Fruit fly (Drosophila melanogaster) whole organism, embryonic: ENCODE results near the gene CG14839.

Experiments
- ATbp ChIP-seq: fragments of 200-800 bp; sonication (Bioruptor generic); optimal IDR thresholded peaks from 2 replicates; lab custom pipeline; 2017; ENCODE audit warnings: missing biosample characterization, mild to moderate bottlenecking, missing genetic modification characterization, missing genetic modification reagents
- Abd-B ChIP-seq: fragments of 200-800 bp; sonication (Bioruptor generic); optimal IDR thresholded peaks from 2 replicates; lab custom pipeline; 2018; ENCODE audit warnings: missing biosample characterization, mild to moderate bottlenecking, missing genetic modification characterization, moderate library complexity
- CG1529 ChIP-seq: fragments of 200-800 bp; sonication (Bioruptor generic); optimal IDR thresholded peaks from 3 replicates; lab custom pipeline; 2018; ENCODE audit warnings: missing biosample characterization, missing genetic modification characterization
- CG15514 ChIP-seq: fragments of 200-800 bp; sonication (Bioruptor generic); optimal IDR thresholded peaks from 3 replicates; lab custom pipeline; 2017; ENCODE audit warnings: missing biosample characterization, missing genetic modification characterization, mild to moderate bottlenecking, moderate library complexity, missing genetic modification reagents
- CG16815 ChIP-seq: fragments of 200-800 bp; sonication (Bioruptor generic); optimal IDR thresholded peaks from 3 replicates; lab custom pipeline; 2017; ENCODE audit warnings: missing biosample characterization, mild to moderate bottlenecking, missing genetic modification characterization
- CG17359 ChIP-seq: fragments of 200-800 bp; sonication (Bioruptor generic); optimal IDR thresholded peaks from 3 replicates; lab custom pipeline; 2018; ENCODE audit warnings: missing biosample characterization, mild to moderate bottlenecking, missing genetic modification characterization, moderate library complexity
- CG17829 ChIP-seq: fragments of 200-800 bp; optimal IDR thresholded peaks from 2 replicates; lab custom pipeline; 2019; ENCODE audit warnings: missing biosample characterization, mild to moderate bottlenecking, missing genetic modification characterization, moderate library complexity
- CG1792 ChIP-seq: fragments of 200-800 bp; sonication (Bioruptor generic); optimal IDR thresholded peaks from 2 replicates; lab custom pipeline; 2016; ENCODE audit warnings: missing biosample characterization, missing genetic modification characterization
- CG18599 ChIP-seq: fragments of 200-800 bp; sonication (Bioruptor generic); optimal IDR thresholded peaks from 3 replicates; lab custom pipeline; 2017; ENCODE audit warnings: missing biosample characterization, missing genetic modification characterization, mild to moderate bottlenecking, moderate library complexity, missing genetic modification reagents
- CG30403 ChIP-seq: fragments of 200-800 bp; sonication (Bioruptor generic); optimal IDR thresholded peaks from 3 replicates; lab custom pipeline; 2016; ENCODE audit warnings: missing biosample characterization, missing genetic modification characterization
- CG4617 ChIP-seq: fragments of 200-800 bp; sonication (Bioruptor generic); optimal IDR thresholded peaks from 3 replicates; lab custom pipeline; 2016; ENCODE audit warnings: missing biosample characterization, missing genetic modification characterization, borderline replicate concordance
- CG4820 ChIP-seq: fragments of 200-800 bp; sonication (Bioruptor generic); optimal IDR thresholded peaks from 3 replicates; lab custom pipeline; 2016; ENCODE audit warnings: missing biosample characterization, missing genetic modification characterization
- CG6254 ChIP-seq: fragments of 200-800 bp; sonication (Bioruptor generic); optimal IDR thresholded peaks from 3 replicates; lab custom pipeline; 2017; ENCODE audit warnings: mild to moderate bottlenecking, missing biosample characterization, missing genetic modification reagents, missing genetic modification characterization
- CG6683 ChIP-seq: fragments of 200-800 bp; sonication (Bioruptor generic); optimal IDR thresholded peaks from 2 replicates; lab custom pipeline; 2017; ENCODE audit warnings: missing biosample characterization, mild to moderate bottlenecking, missing genetic modification characterization, missing genetic modification reagents
- CG6813 ChIP-seq: fragments of 200-800 bp; sonication (Bioruptor generic); optimal IDR thresholded peaks from 2 replicates; lab custom pipeline; 2017; ENCODE audit warnings: missing biosample characterization, missing genetic modification characterization, mild to moderate bottlenecking, moderate library complexity, missing genetic modification reagents
- CG6854 ChIP-seq: fragments of 200-800 bp; sonication (Bioruptor generic); optimal IDR thresholded peaks from 3 replicates; lab custom pipeline; 2017; ENCODE audit warnings: missing biosample characterization, mild to moderate bottlenecking, missing genetic modification characterization
- CG7357 ChIP-seq: fragments of 200-800 bp; sonication (Bioruptor generic); IDR thresholded peaks from 3 replicates; pipeline ENCODE4 v1.3.6; 2022; ENCODE audit warnings: missing biosample characterization, missing genetic modification characterization
- CG7372 ChIP-seq: fragments of 200-800 bp; sonication (Bioruptor generic); IDR thresholded peaks from 2 replicates; pipeline ENCODE4 v1.3.6; 2022; ENCODE audit warnings: missing biosample characterization, missing genetic modification characterization
- CG9876 ChIP-seq: fragments of 200-800 bp; sonication (Bioruptor generic); optimal IDR thresholded peaks from 2 replicates; lab custom pipeline; 2016; ENCODE audit warnings: missing biosample characterization, missing genetic modification characterization
- Camta ChIP-seq: fragments of 200-800 bp; sonication (Bioruptor generic); optimal IDR thresholded peaks from 2 replicates; lab custom pipeline; 2016; ENCODE audit warnings: missing biosample characterization, missing genetic modification characterization
- Deaf1 ChIP-seq: fragments of 200-800 bp; optimal IDR thresholded peaks from 3 replicates; lab custom pipeline; 2019; ENCODE audit warnings: missing biosample characterization, mild to moderate bottlenecking, missing genetic modification characterization, moderate library complexity
- Dip3 ChIP-seq: fragments of 200-800 bp; sonication (Bioruptor generic); optimal IDR thresholded peaks from 3 replicates; lab custom pipeline; 2016; ENCODE audit warnings: missing biosample characterization, missing genetic modification characterization
- Dref ChIP-seq: fragments of 200-800 bp; sonication (Bioruptor generic); IDR thresholded peaks from 2 replicates; pipeline ENCODE4 v1.3.6; 2022; ENCODE audit warnings: missing biosample characterization, missing genetic modification characterization
- Ets97D ChIP-seq: fragments of 200-800 bp; sonication (Bioruptor generic); optimal IDR thresholded peaks from 3 replicates; lab custom pipeline; 2016; ENCODE audit warnings: missing biosample characterization, missing genetic modification characterization
- HLH54F ChIP-seq: fragments of 200-800 bp; sonication (Bioruptor generic); optimal IDR thresholded peaks from 3 replicates; lab custom pipeline; 2016; ENCODE audit warnings: missing biosample characterization, missing genetic modification characterization
- Hr3 ChIP-seq: fragments of 200-800 bp; sonication (Bioruptor generic); optimal IDR thresholded peaks from 3 replicates; lab custom pipeline; 2016; ENCODE audit warnings: missing biosample characterization, missing genetic modification characterization
- Hr39 ChIP-seq: fragments of >200 bp; optimal IDR thresholded peaks from 2 replicates; lab custom pipeline; 2017
- Mad ChIP-seq: fragments of 200-800 bp; sonication (Bioruptor generic); optimal IDR thresholded peaks from 2 replicates; lab custom pipeline; 2016; ENCODE audit warnings: missing biosample characterization, missing genetic modification characterization
- NC2α ChIP-seq: fragments of 200-800 bp; sonication (Bioruptor generic); optimal IDR thresholded peaks from 2 replicates; lab custom pipeline; 2016; ENCODE audit warnings: missing biosample characterization, missing genetic modification characterization
- Sin3A ChIP-seq: fragments of >200 bp; optimal IDR thresholded peaks from 2 replicates; lab custom pipeline; 2018
- aop ChIP-seq: fragments of 200-800 bp; sonication (Bioruptor generic); IDR thresholded peaks from 2 replicates; pipeline ENCODE4 v1.3.6; 2022; ENCODE audit warnings: missing biosample characterization, missing genetic modification characterization
- ase ChIP-seq: fragments of 200-800 bp; sonication (Bioruptor generic); IDR thresholded peaks from 3 replicates; pipeline ENCODE4 v1.3.6; 2022; ENCODE audit warnings: missing biosample characterization, missing genetic modification characterization
- bowl ChIP-seq: fragments of 200-800 bp; sonication (Bioruptor generic); IDR thresholded peaks from 2 replicates; pipeline ENCODE4 v1.3.6; 2022; ENCODE audit warnings: missing biosample characterization, missing genetic modification characterization
- chm ChIP-seq: fragments of 200-800 bp; sonication (Bioruptor generic); IDR thresholded peaks from 2 replicates; pipeline ENCODE4 v1.3.6; 2022; ENCODE audit warnings: missing biosample characterization, missing genetic modification characterization
- ci ChIP-seq: fragments of 200-800 bp; sonication (Bioruptor generic); IDR thresholded peaks from 3 replicates; pipeline ENCODE4 v1.3.6; 2022; ENCODE audit warnings: missing biosample characterization, missing genetic modification characterization
- cwo ChIP-seq: fragments of 200-800 bp; sonication (Bioruptor generic); optimal IDR thresholded peaks from 3 replicates; lab custom pipeline; 2017; ENCODE audit warnings: missing biosample characterization, missing genetic modification characterization, mild to moderate bottlenecking, moderate library complexity, missing genetic modification reagents
- en ChIP-seq: fragments of 200-800 bp; sonication (Bioruptor generic); optimal IDR thresholded peaks from 2 replicates; lab custom pipeline; 2016; ENCODE audit warnings: missing biosample characterization, missing genetic modification characterization
- gce ChIP-seq: fragments of 200-800 bp; sonication (Bioruptor generic); IDR thresholded peaks from 3 replicates; pipeline ENCODE4 v1.3.6; 2022; ENCODE audit warnings: missing biosample characterization, missing genetic modification characterization
- mam ChIP-seq: fragments of 200-800 bp; sonication (Bioruptor generic); optimal IDR thresholded peaks from 3 replicates; lab custom pipeline; 2016; ENCODE audit warnings: missing biosample characterization, missing genetic modification characterization
- nom ChIP-seq: fragments of 200-800 bp; sonication (Bioruptor generic); optimal IDR thresholded peaks from 2 replicates; lab custom pipeline; 2017; ENCODE audit warnings: missing biosample characterization, missing genetic modification characterization, mild to moderate bottlenecking, moderate library complexity, missing genetic modification reagents
- org-1 ChIP-seq: fragments of 200-800 bp; sonication (Bioruptor generic); optimal IDR thresholded peaks from 2 replicates; lab custom pipeline; 2017; ENCODE audit warnings: missing biosample characterization, missing genetic modification characterization
- pho ChIP-seq: fragments of 200-800 bp; sonication (Bioruptor generic); optimal IDR thresholded peaks from 2 replicates; lab custom pipeline; 2016; ENCODE audit warnings: missing biosample characterization, missing genetic modification characterization
- pum ChIP-seq: fragments of 200-800 bp; sonication (Bioruptor generic); optimal IDR thresholded peaks from 2 replicates; lab custom pipeline; 2016; ENCODE audit warnings: missing biosample characterization, missing genetic modification characterization
- slbo ChIP-seq: fragments of 200-800 bp; sonication (Bioruptor generic); IDR thresholded peaks from 2 replicates; pipeline ENCODE4 v1.3.6; 2022; ENCODE audit warnings: missing biosample characterization, missing genetic modification characterization
- twi ChIP-seq: fragments of 200-800 bp; optimal IDR thresholded peaks from 2 replicates; lab custom pipeline; 2019; ENCODE audit warnings: missing biosample characterization, mild to moderate bottlenecking, missing genetic modification characterization, moderate library complexity
- tx ChIP-seq: fragments of 200-800 bp; sonication (Bioruptor generic); optimal IDR thresholded peaks from 2 replicates; lab custom pipeline; 2016; ENCODE audit warnings: missing biosample characterization, missing genetic modification characterization
- zen ChIP-seq: fragments of 200-800 bp; sonication (Bioruptor generic); optimal IDR thresholded peaks from 3 replicates; lab custom pipeline; 2018; ENCODE audit warnings: missing biosample characterization, mild to moderate bottlenecking, missing genetic modification characterization, moderate library complexity

CG14839 gene

dm6 chr3R:14275519-14276172 lies 13.5 kb downstream of the CG14839 start:
- peak; percentile 43 for TF ChIP-seq nom (GFP tag; lab: Kevin White, UChicago)
- no peak for TF ChIP-seq CG16815 (GFP tag; lab: Kevin White, UChicago)
- TF ChIP-seq pho (GFP tag; lab: Kevin White, UChicago): no peak
- TF ChIP-seq, all 482 proteins: peak for 1

dm6 chr3R:14277894-14278522 lies 15.8 kb downstream of the CG14839 start:
- TF ChIP-seq chm (GFP tag; lab: Robert Waterston, UW) (peak; percentile 83), bowl (peak; percentile 61; the same call in 1 of the 2 replicates), CG6254 (GFP tag; lab: Kevin White, UChicago) (peak; percentile 71), CG1529 (GFP tag; lab: Kevin White, UChicago) (peak; percentile 54), Deaf1 (tag; lab: Kevin White, UChicago) (peak; percentile 89), Dip3 (no peak), CG7372 (GFP tag; lab: Robert Waterston, UW) (peak; percentile 72), CG4820 (peak; percentile 61), zen (peak; percentile 95), tx (no peak), slbo (GFP tag; lab: Robert Waterston, UW) (peak; percentile 84), Ets97D (no peak), NC2α (no peak), CG9876 (GFP tag; lab: Kevin White, UChicago) (no peak), CG15514 (peak; percentile 69), org-1 (peak; percentile 65), HLH54F (GFP tag; lab: Kevin White, UChicago) (peak; percentile 36), ase (GFP tag; lab: Robert Waterston, UW) (peak; percentile 44; the same call in 2 of the 3 replicates), cwo (GFP tag; lab: Kevin White, UChicago) (peak; percentile 69), aop (no peak), CG17359 (tag; lab: Kevin White, UChicago) (no peak), CG6683 (no peak), Abd-B (GFP tag; lab: Kevin White, UChicago) (peak; percentile 24), CG7357 (GFP tag; lab: Robert Waterston, UW) (peak; percentile 66; the same call in 2 of the 3 replicates), CG6854 (GFP tag; lab: Kevin White, UChicago) (peak; percentile 65), Camta (GFP tag; lab: Kevin White, UChicago) (peak; percentile 7), CG6813 (GFP tag; lab: Kevin White, UChicago) (peak; percentile 89), pum (GFP tag; lab: Kevin White, UChicago) (peak; percentile 37), Mad (GFP tag; lab: Kevin White, UChicago) (peak; percentile 25), Sin3A (lab: Kevin White, UChicago) (no peak), CG18599 (GFP tag; lab: Kevin White, UChicago) (peak; percentile 92), Hr39 (lab: Kevin White, UChicago) (no peak), CG1792 (GFP tag; lab: Kevin White, UChicago) (no peak), CG4617 (GFP tag; lab: Kevin White, UChicago) (peak; percentile 7), CG17829 (tag; lab: Kevin White, UChicago) (peak; percentile 91), CG30403 (GFP tag; lab: Kevin White, UChicago) (peak; percentile 77), ci (GFP tag; lab: Robert Waterston, UW) (peak; percentile 90), Dref (GFP tag; lab: Robert Waterston, UW) (no peak), twi (tag; lab: Kevin White, UChicago) (peak; percentile 64), mam (no peak), ATbp (peak; percentile 66), en (GFP tag; lab: Kevin White, UChicago) (no peak), gce (peak; percentile 72; the same call in 2 of the 3 replicates), Hr3 (GFP tag; lab: Kevin White, UChicago) (peak; percentile 58)
